Fruit fly (Drosophila melanogaster) ovary, adult (tissue): ENCODE data around the gene CG32379.

Experiments
- CG17801 ChIP-seq: fragments of 200-800 bp; optimal IDR thresholded peaks from 2 replicates; lab custom pipeline; 2019; ENCODE audit warnings: missing biosample characterization, mild to moderate bottlenecking, missing genetic modification characterization, moderate library complexity; ENCODE audit not compliant: partially characterized antibody

Gene CG32379

DNA sequence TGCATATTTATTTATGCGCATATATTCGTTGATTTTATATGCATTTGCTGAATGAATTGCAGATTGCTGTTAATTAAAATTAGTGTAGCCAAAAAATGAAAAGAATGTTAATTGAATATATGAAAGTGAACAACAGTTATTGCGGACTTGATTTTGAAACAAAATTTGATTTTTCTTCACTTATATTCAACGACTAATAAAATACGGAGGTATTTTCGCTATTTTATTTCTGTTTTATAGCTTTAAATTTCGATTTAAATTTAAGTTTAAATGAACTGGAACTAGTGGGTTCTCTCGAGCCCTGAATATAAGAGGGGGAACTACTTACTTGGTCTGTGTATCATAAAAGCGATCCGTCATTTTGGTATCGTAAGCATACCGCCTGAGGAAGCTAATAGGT, at the start of gene CG32379:
Gene CG32379, plus strand, starts transcription at position 301 of the 400 bp plus-strand sequence.
- TF ChIP-seq CG17801 = no peak

dm6 chr3L:7346951-7347350, 49.2 kb upstream of the CG32379 start, which contains the start of gene CG14834:
Gene CG14834, minus strand, starts transcription at chr3L:7347123.
- TF ChIP-seq CG17801 = no peak

dm6 chr3L:7347984-7348631, 48.0 kb upstream of the CG32379 start, which contains the start of the genes Srp19 and qm:
Gene Srp19, minus strand, starts transcription at chr3L:7348034.
Gene qm, plus strand, starts transcription at chr3L:7348313.
- TF ChIP-seq CG17801 = peak; percentile 45

dm6 chr3L:7349311-7349710, 46.8 kb upstream of the CG32379 start:
- no peak for TF ChIP-seq CG17801

- TF ChIP-seq CG17801 = peak; percentile 31
These were observed 39.6 kb upstream of the CG32379 start, which contains the start of gene CTCF for dm6 chr3L:7356386-7357117. Gene CTCF, minus strand, starts transcription at chr3L:7356713.

DNA sequence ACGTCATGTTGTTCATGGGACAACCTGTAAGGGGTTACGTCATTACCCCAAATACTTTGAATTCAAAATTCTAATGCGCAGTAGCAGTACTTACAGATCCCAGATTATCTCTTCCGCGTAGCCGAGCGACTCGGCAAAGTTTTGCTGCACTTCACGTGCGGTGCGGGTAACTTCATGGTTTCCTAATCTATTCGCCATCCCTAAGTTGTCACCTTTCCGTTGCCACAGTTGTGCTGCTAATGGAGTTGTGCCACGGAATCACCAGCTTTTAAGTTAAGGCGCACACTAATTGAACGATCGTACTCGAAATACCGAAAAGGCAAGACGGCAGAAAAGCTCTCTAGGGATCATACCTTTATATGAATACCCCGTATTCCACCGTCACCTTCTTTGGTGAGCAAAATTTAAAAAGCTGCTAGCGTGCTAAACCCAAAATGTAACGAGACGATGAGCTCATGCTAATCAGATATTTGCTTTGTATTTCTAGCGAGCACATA, 36.3 kb upstream of the CG32379 start, which contains the start of gene pst:
Gene pst, minus strand, starts transcription at position 437 of the 497 bp plus-strand sequence.
- TF ChIP-seq CG17801 = peak; percentile 47

- TF ChIP-seq CG17801 = no peak
These were observed 35.8 kb upstream of the CG32379 start, which contains the start of gene Sec63 for dm6 chr3L:7360324-7360852. Gene Sec63, plus strand, starts transcription at chr3L:7360561.

DNA sequence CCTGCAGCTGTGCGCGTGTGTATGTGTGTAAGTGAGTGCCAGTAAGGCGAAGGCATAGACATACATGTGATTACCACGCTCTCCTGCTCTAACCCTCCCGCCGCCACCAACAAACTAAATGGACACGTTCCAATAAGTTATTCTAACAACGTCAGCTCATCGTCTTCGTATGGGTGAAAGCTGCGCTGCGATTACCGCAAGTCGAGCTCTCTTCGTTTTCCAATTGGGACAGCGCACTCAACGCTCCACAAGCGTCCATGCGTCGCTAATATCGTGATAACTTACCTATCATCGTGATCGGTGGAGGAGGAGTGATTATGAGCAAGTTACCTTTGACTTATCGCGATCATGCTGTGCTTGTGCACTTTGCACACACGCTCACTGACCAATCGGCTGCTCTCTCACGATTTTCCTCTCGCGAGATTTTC, 35.0 kb upstream of the CG32379 start:
- no peak for TF ChIP-seq CG17801

dm6 chr3L:7364717-7365278, 31.4 kb upstream of the CG32379 start:
- TF ChIP-seq CG17801 = no peak

dm6 chr3L:7367798-7368678, 28.1 kb upstream of the CG32379 start:
- peak; percentile 19 for TF ChIP-seq CG17801

dm6 chr3L:7368934-7369333, 27.2 kb upstream of the CG32379 start, which contains the start of gene Sh3beta:
Gene Sh3beta, minus strand, starts transcription at chr3L:7369260.
- TF ChIP-seq CG17801 = no peak

- TF ChIP-seq CG17801 = no peak
These were observed 26.6 kb upstream of the CG32379 start, which contains the start of gene akirin for dm6 chr3L:7369543-7369942. Gene akirin, plus strand, starts transcription at chr3L:7369843.

DNA sequence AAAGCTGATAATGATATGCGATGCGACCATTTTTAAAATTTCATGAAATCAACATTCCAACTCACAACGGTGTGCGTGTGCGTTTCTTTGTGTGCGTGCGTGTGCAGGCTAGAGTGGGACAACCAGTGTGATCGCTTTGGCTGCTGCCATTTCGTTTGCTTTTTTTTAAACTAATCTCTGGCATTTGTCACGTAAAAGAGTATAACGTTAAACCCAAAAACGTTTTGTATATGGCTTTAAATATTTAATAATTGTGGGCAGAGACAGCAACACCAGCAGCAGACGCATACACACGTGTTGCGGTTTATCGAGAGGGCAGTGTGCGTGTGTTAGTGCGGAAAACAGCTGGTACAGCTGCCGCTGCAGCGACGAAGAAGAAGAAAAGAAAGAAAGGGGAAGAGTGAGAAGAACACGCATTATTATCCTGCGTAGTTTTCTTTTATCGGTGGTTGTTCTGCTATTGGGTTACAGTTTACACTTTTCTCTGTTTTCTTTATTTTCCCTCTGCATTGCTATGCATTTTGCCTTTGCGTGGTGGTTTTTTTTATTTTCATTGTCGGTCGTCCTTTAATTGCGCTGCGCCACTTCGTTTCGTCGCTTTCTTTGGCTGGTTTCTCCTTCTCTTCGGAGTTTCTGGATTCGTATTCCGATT, 25.8 kb upstream of the CG32379 start:
- TF ChIP-seq CG17801 = no peak

DNA sequence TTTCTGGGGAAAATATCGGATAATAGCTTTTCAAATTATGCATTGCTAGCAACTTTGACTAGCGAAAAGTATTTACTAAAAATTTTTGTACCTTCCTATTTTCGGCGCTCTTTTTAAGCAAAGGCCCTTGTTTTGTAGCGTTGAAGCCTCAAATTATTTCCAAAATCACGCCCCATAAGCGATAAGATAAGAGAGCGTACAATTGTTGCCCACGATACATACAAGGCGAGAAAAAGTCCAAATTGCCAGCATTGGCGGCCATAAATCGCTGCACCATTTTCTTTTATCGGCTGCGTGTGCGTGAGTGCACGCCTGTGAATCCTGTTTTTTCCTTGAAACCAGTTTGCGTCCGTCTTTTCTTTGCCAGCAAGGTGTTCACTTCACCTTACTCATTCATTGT, 24.9 kb upstream of the CG32379 start:
- no peak for TF ChIP-seq CG17801

DNA sequence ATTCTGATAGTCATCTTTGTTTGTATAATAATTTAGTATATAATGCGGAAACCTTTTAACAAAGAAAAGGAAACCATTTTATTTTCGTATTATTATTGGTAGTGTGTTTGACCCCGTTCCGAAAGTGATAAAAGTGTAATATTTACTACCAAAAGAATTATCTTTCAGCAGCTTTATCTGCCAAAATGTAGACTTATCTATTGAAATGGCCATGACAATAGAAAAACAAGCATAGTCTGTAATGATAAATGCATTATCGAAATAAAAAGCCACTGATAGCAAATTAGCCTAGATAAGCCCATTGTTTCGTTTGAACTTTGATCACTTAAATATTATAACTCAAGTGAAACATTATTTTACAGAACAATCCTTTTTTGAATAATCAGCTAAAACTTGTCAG, 20.0 kb upstream of the CG32379 start:
- TF ChIP-seq CG17801 = no peak
